Fruit fly (Drosophila melanogaster): ENCODE measurements around the gene Nrx-IV.

The Nrx-IV gene

DNA sequence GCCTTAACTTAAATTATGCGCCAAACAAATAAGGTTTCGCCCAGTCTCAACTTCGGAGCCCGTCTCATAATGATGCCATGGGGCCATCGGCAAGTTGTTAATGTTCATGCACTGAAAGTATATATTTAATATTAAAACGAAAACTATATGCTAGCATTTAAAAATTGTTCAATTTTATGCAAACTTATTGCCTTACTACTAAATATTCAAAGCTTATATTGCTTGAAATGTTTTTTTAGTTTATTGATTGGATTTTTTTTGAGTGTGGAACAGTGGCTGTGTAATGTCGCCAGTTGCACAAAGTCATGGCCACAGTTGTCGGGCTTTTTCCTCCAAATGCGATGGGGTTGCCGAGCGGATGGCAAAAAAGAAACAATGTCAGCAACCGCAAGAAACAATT, 32.1 kb upstream of the Nrx-IV start:
- no peak for TF ChIP-seq psq (optimal IDR thresholded peaks at IDR 0.05)
- TF ChIP-seq EcR (GFP tag; optimal IDR thresholded peaks at IDR 0.05), result no peak
- TF ChIP-seq usp (GFP tag; optimal IDR thresholded peaks at IDR 0.05), result no peak
- no peak for TF ChIP-seq Dll (optimal IDR thresholded peaks at IDR 0.05)
- TF ChIP-seq CG8478 (optimal IDR thresholded peaks at IDR 0.05), result no peak
- TF ChIP-seq pan (optimal IDR thresholded peaks at IDR 0.05), result no peak

DNA sequence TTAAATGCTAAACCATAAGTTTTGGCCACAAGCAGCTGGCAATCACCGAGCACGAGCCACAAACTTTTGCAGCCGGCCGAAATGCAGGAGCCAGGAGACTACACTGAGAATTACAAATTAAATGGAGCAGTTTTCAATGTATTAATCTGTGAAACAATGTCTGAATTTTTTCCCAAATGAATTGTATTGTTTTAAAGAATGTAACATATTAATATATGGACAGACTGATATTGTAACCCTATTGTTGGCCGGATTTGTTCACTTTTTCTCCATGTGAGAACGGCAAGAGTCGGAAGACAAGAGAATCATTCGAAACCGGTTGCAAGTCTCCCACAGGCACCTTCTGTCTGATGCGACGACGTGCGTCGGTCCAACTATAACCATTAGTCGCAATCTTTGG, 31.2 kb upstream of the Nrx-IV start:
- TF ChIP-seq psq (optimal IDR thresholded peaks at IDR 0.05) (no peak), usp (GFP tag; optimal IDR thresholded peaks at IDR 0.05) (no peak), CG8478 (optimal IDR thresholded peaks at IDR 0.05) (no peak), EcR (GFP tag; optimal IDR thresholded peaks at IDR 0.05) (no peak), Dll (optimal IDR thresholded peaks at IDR 0.05) (no peak), pan (optimal IDR thresholded peaks at IDR 0.05) (no peak)

DNA sequence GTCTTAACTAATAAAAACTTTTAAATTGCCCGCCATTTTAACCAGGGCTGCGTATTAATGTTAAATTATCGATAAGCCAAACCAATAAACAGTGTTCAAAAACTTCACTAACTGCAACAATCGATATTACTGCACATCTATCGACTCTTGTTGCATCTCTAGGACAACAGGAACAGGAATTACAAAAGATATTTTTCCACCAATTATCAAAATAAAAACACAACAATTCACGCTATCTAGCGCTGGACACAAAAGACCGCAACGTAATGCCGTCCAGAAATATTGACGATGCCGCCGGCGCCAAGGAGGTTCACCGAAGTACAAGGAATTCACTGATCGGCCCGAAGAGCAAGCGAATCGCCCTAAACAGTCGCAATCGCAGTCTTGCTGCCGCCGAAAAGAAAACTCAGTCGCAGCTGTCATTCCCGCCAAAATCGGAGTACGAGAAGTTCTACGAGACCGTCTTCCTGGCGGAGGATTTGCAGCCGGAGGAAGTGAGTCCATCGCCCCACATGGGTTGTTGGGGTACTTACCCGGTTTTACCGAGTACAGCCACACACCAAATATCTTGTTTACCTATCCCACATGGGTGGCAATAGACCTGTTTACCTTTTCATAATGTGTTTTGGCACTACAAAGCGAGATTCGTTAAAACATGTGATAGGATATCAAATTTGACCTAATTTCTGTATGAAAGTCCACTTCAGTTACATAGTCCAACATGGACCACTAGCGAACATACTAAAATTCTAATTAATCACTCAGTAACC, 30.2 kb upstream of the Nrx-IV start, which contains the start of gene vers:
vers (plus strand) TSS at position 136 of the 770 bp plus-strand sequence.
- TF ChIP-seq Dll (optimal IDR thresholded peaks at IDR 0.05) (no peak), CG8478 (optimal IDR thresholded peaks at IDR 0.05) (no peak), usp (GFP tag; optimal IDR thresholded peaks at IDR 0.05) (no peak), pan (optimal IDR thresholded peaks at IDR 0.05) (no peak), EcR (GFP tag; optimal IDR thresholded peaks at IDR 0.05) (no peak), psq (optimal IDR thresholded peaks at IDR 0.05) (no peak)

DNA sequence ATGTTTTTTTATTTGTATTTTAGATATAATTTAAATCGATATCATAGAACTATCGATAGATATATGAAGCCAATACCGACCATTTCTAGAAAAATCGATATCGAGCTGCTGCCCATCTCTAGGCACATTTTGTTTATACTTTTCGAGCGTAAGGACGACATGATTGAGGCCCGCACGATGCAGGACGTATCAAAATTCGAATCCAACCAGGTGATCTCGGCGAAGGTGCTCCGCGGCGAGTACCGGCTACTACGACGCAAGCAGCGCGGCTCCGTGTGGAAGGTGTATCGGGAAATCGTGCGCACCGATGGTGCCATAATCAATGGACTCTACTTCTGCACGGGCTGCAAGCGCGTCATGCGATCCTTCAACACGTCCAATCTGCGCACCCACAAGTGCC, 28.2 kb upstream of the Nrx-IV start, which contains the start of gene ssp:
ssp (plus strand) TSS at position 102 of the 400 bp plus-strand sequence.
- TF ChIP-seq EcR (GFP tag; optimal IDR thresholded peaks at IDR 0.05) (no peak), pan (optimal IDR thresholded peaks at IDR 0.05) (no peak), Dll (optimal IDR thresholded peaks at IDR 0.05) (no peak), usp (GFP tag; optimal IDR thresholded peaks at IDR 0.05) (no peak), psq (optimal IDR thresholded peaks at IDR 0.05) (no peak), CG8478 (optimal IDR thresholded peaks at IDR 0.05) (no peak)

DNA sequence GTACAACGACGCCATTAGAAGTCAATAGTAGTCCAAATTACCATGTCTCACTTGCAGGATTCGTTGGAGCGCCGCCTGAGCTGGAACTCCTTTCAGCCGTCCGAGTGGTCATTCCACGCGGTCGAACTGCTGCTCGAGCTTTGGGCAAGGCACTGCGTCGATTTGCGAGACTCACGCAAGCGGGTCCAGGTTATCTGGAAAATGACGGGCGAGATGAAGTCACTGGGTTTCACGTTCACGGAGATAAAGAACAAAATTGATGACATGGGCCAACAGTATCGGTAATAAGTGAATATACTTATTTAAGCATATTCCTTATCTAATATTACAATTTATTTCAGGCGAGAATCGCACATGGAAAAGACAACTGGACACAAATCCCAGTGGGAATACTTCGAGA, 27.7 kb upstream of the Nrx-IV start:
- TF ChIP-seq pan (optimal IDR thresholded peaks at IDR 0.05) (no peak), CG8478 (optimal IDR thresholded peaks at IDR 0.05) (no peak), psq (optimal IDR thresholded peaks at IDR 0.05) (no peak), Dll (optimal IDR thresholded peaks at IDR 0.05) (no peak), EcR (GFP tag; optimal IDR thresholded peaks at IDR 0.05) (no peak), usp (GFP tag; optimal IDR thresholded peaks at IDR 0.05) (no peak)

DNA sequence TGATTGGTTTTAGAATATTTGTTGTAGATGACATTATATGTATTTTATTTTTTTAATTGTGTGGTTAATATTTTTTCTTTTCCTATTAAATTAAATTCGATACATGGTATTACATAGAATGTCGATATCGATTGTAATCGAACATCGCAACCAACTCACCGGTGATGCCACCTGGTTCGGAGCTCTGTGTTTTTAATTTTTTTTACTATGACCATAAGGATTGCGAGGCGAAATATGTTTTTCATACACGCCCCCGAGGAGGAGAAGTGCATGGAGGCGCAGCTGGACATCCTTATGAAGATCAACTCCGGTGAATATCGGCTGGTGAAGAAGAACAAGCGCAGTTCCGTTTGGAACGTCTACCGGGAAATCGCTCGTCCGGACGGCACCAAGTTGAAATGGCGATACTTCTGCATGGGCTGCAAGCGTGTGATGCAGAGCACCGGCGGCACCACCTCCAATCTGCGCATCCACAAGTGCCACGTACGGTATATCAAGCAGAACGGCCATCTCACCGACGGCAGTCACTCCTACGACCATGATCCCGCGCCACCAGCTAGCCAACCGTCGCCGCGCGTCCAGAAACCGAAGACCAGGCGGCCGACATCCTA, 26.3 kb upstream of the Nrx-IV start, which contains the start of gene CG11560:
CG11560 (plus strand) TSS at position 145 of the 611 bp plus-strand sequence.
- TF ChIP-seq psq (optimal IDR thresholded peaks at IDR 0.05), result no peak
- TF ChIP-seq CG8478 (optimal IDR thresholded peaks at IDR 0.05), result no peak
- TF ChIP-seq usp (GFP tag; optimal IDR thresholded peaks at IDR 0.05), result no peak
- no peak for TF ChIP-seq Dll (optimal IDR thresholded peaks at IDR 0.05)
- no peak for TF ChIP-seq pan (optimal IDR thresholded peaks at IDR 0.05)
- no peak for TF ChIP-seq EcR (GFP tag; optimal IDR thresholded peaks at IDR 0.05)

DNA sequence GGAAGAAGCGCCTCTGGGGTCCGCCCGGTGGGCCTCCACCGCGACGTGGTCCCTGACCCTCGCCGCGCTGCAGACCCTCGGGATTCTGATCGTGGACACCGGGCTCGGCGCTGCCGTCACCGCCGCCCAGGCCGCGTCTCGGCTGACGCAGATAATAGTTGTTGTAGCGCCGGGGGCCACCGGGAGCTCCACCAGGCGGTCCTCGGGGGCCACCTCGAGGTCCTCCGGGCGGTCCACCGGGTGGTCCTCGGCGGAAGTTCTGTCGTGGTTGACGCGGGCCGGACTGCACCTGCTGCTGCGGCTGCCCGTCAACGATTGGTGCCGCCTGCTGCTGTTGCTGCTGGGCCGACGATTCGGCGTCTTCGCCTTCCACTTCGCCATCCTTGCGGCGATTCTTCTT, 23.4 kb upstream of the Nrx-IV start:
- no peak for TF ChIP-seq pan (optimal IDR thresholded peaks at IDR 0.05)
- no peak for TF ChIP-seq usp (GFP tag; optimal IDR thresholded peaks at IDR 0.05)
- no peak for TF ChIP-seq EcR (GFP tag; optimal IDR thresholded peaks at IDR 0.05)
- no peak for TF ChIP-seq Dll (optimal IDR thresholded peaks at IDR 0.05)
- TF ChIP-seq psq (optimal IDR thresholded peaks at IDR 0.05), result no peak
- TF ChIP-seq CG8478 (optimal IDR thresholded peaks at IDR 0.05), result no peak

DNA sequence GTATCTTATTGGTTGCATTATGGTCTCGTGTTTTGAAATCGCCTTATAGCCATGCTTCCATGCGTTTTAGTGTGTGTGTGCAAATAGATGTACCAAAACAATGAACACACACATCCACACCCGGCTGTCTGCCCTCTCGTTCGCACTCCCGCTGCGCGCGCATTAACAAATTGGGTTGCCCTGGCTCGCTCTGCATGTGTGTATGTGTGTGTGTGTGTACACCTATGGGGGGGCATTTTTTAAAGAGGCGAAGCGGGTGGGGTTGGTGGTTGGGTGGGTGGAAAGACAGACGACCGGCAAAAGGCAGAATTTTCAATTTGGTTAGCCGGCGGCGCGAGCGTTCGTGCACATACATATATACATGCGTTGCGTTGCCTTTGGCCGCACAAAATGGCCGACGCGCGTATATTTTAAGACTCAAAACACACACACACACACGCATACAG, 22.2 kb upstream of the Nrx-IV start:
- TF ChIP-seq Dll (optimal IDR thresholded peaks at IDR 0.05), result no peak
- TF ChIP-seq EcR (GFP tag; optimal IDR thresholded peaks at IDR 0.05), result no peak
- TF ChIP-seq psq (optimal IDR thresholded peaks at IDR 0.05), result no peak
- no peak for TF ChIP-seq pan (optimal IDR thresholded peaks at IDR 0.05)
- no peak for TF ChIP-seq usp (GFP tag; optimal IDR thresholded peaks at IDR 0.05)
- TF ChIP-seq CG8478 (optimal IDR thresholded peaks at IDR 0.05), result no peak

DNA sequence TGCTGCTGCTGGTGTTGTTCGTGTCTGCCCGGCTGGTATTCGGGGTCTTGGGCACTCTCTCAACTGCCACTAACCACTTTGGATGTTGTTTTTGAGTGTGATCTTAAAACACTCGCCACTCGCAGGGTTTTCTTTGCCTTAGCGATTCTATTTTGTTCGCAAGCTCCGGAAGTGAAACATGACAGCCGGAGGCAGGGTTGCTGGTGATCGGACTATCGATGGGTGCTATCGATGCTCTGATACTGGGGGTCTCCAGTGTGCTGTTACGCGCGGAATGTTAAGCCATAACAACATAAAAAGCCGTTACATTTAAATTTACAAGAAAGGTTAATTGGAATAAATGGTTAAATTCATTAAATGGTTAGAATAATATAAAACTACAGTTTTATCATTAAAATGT, 21.3 kb upstream of the Nrx-IV start, which contains the start of gene yps:
yps (minus strand) TSS at position 176 of the 400 bp plus-strand sequence.
- TF ChIP-seq EcR (GFP tag; optimal IDR thresholded peaks at IDR 0.05), result no peak
- TF ChIP-seq usp (GFP tag; optimal IDR thresholded peaks at IDR 0.05), result no peak
- TF ChIP-seq psq (optimal IDR thresholded peaks at IDR 0.05), result no peak
- TF ChIP-seq CG8478 (optimal IDR thresholded peaks at IDR 0.05), result no peak
- no peak for TF ChIP-seq pan (optimal IDR thresholded peaks at IDR 0.05)
- TF ChIP-seq Dll (optimal IDR thresholded peaks at IDR 0.05), result no peak

DNA sequence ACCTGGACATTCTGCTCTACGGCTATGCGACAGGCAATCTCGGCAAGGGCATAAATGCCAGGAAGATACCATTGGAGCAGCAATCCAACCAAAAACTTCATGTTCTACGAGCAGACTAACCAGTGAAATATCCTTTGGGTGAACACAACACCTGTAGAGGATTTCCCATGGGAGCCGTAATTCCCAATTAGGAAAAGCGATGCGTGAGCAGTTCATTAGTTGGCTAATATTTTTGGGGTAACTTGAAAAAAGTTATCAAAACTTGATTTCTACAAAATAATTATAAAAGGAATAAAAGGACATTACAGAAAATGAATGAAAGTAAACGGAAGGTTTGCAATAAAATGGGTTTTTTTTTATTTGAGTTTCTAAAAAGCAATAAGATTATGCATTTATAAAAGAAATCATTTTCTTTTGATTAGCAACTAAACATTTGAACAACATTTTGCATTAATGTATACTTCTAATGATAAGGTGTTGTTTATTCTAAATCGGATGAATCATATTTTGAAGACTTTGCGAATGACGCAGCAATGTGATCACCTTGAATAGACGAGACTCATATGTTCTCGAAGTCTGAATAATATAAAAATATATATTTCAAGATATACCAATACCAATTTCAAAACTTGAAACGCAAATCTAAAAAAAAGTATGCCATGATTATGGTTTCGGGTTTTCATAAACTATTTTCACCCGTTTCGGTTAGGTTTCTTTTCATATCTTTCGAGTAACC, 18.9 kb upstream of the Nrx-IV start, which contains the start of the genes Ir68b and CG34241:
Ir68b (minus strand) TSS at position 101 of the 736 bp plus-strand sequence.
CG34241 (plus strand) TSS at position 686 of the 736 bp plus-strand sequence.
- no peak for TF ChIP-seq CG8478 (optimal IDR thresholded peaks at IDR 0.05)
- TF ChIP-seq EcR (GFP tag; optimal IDR thresholded peaks at IDR 0.05), result no peak
- TF ChIP-seq psq (optimal IDR thresholded peaks at IDR 0.05), result no peak
- TF ChIP-seq Dll (optimal IDR thresholded peaks at IDR 0.05), result no peak
- no peak for TF ChIP-seq usp (GFP tag; optimal IDR thresholded peaks at IDR 0.05)
- TF ChIP-seq pan (optimal IDR thresholded peaks at IDR 0.05), result no peak

DNA sequence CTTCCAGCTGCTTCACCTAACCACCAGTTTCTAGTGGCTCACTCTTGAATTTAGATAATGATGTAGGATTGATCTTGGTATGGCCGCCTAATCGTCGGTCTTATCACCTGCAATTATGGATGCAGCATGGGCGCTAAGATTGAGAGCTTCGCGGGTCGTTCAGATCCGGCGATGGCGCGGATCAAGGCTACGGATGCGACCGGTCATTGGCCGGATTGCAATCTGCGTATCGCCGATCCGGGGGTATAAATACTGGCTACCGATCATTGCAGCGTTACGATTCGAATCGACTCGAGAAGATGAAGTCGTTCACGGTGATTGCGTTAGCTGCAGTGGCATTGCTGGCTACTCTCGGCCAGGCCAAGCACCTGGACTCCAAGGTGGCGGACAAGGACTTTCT, 17.2 kb upstream of the Nrx-IV start, which contains the start of gene Lsp2:
Lsp2 (plus strand) TSS at position 283 of the 400 bp plus-strand sequence.
- TF ChIP-seq pan (optimal IDR thresholded peaks at IDR 0.05), result no peak
- TF ChIP-seq EcR (GFP tag; optimal IDR thresholded peaks at IDR 0.05), result no peak
- TF ChIP-seq Dll (optimal IDR thresholded peaks at IDR 0.05), result no peak
- no peak for TF ChIP-seq usp (GFP tag; optimal IDR thresholded peaks at IDR 0.05)
- no peak for TF ChIP-seq psq (optimal IDR thresholded peaks at IDR 0.05)
- no peak for TF ChIP-seq CG8478 (optimal IDR thresholded peaks at IDR 0.05)
